Fruit fly (Drosophila melanogaster) whole organism, prepupa: ENCODE results near the gene CG15814.

Source experiments
- CG11902 ChIP-seq: fragments of 200-800 bp; sonication (Bioruptor generic); optimal IDR thresholded peaks from 3 replicates; lab custom pipeline; 2016; ENCODE audit warnings: missing biosample characterization, missing genetic modification characterization
- CG8319 ChIP-seq: fragments of 200-800 bp; sonication (Bioruptor generic); optimal IDR thresholded peaks from 3 replicates; lab custom pipeline; 2016; ENCODE audit warnings: missing biosample characterization, missing genetic modification characterization
- Hr39 ChIP-seq: fragments of 200-800 bp; sonication (Bioruptor generic); optimal IDR thresholded peaks from 2 replicates; lab custom pipeline; 2016; ENCODE audit warnings: missing biosample characterization, missing genetic modification characterization
- Sox15 ChIP-seq: fragments of 200-800 bp; sonication (Bioruptor generic); optimal IDR thresholded peaks from 3 replicates; lab custom pipeline; 2016; ENCODE audit warnings: missing biosample characterization, missing genetic modification characterization
- eg ChIP-seq: fragments of 200-800 bp; sonication (Bioruptor generic); IDR thresholded peaks from 3 replicates; pipeline ENCODE4 v1.3.6; 2022; ENCODE audit warnings: missing biosample characterization, missing genetic modification characterization
- lz ChIP-seq: fragments of 200-800 bp; sonication (Bioruptor generic); optimal IDR thresholded peaks from 3 replicates; lab custom pipeline; 2016; ENCODE audit warnings: missing biosample characterization, missing genetic modification characterization

DNA sequence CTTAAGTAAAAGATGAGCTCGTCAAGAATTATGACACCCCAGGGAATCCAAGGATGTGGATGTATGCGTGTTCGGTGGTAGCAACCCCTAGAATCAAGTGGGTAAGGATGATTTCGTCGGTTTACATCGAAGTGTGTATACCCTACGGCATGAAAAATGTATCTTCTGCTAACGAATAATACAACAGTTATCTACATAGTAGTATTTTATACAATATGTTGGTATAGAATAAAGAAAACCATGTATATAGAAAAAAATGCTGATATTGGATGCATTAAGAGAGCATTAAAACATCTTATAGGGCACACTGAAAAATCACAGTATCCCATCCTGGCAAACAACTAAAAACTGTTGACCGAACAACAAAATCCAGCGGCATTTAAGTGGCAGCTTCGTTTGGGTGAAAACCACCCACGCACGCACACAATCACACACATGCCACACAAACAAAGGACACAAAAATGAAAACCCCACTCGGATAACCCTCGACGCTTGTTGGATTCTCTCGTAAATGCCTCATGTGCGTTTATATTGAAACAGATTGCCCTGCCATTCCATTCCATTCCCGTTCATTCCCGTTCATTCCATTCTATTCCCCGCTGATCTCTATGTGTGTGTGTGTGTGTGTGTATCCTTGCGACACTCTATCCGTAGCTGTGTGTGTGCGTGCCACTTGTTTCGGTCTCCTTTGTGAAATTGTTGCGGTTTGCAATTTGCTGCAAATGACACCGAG is 50.9 kb downstream of the CG15814 start:
- TF ChIP-seq CG11902 (GFP tag; lab: Kevin White, UChicago) (no peak), Hr39 (GFP tag; lab: Kevin White, UChicago) (no peak), CG8319 (GFP tag; lab: Kevin White, UChicago) (no peak), lz (no peak), Sox15 (GFP tag; lab: Kevin White, UChicago) (no peak), eg (GFP tag; lab: Robert Waterston, UW) (no peak)
